Worm (Caenorhabditis elegans) whole organism, L4/young adult: Measurements from ENCODE around the gene unc-32.

Experiments used
- W03F9.2 ChIP-seq: fragments of 150-350 bp; optimal IDR thresholded peaks from 2 replicates; lab custom pipeline; 2014; ENCODE audit warnings: missing biosample characterization, missing genetic modification characterization
- dao-5 ChIP-seq: sonication (generic microtip); optimal IDR thresholded peaks from 2 replicates; lab custom pipeline; 2016; ENCODE audit warnings: missing genotype, missing genetic modification characterization, moderate library complexity, missing compliant biosample characterization
- him-1 ChIP-seq: sonication (generic microtip); optimal IDR thresholded peaks from 2 replicates; lab custom pipeline; 2016; ENCODE audit warnings: missing genotype, missing genetic modification reagents, missing genetic modification characterization, missing compliant biosample characterization

Gene unc-32

DNA sequence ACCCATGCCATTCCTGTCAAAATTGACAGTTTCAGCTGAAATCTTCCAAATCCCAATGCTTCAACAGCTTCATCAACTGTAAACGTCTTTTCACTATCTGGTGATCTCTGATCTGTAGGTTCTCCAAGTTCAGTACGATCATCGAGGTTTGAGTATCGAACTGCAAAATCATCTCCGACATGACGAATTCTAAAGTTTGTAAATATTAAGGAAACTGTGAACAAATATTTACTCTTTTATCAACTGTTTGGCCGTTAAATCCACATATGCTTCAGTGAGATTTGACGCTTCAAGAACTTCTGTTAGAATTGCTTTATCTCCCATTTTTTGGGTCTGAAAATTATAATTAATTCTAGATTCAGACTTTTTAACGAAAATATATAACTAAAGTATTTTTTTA lies 20.3 kb upstream of the unc-32 start, which contains the start of gene svop-1:
Gene svop-1, minus strand, starts transcription at position 339 of the 400 bp plus-strand sequence.
- TF ChIP-seq W03F9.2 (tag; lab: Kevin White, UChicago), result no peak
- TF ChIP-seq him-1, result no peak
- TF ChIP-seq dao-5 (tag; lab: Kevin White, UChicago), result no peak

DNA sequence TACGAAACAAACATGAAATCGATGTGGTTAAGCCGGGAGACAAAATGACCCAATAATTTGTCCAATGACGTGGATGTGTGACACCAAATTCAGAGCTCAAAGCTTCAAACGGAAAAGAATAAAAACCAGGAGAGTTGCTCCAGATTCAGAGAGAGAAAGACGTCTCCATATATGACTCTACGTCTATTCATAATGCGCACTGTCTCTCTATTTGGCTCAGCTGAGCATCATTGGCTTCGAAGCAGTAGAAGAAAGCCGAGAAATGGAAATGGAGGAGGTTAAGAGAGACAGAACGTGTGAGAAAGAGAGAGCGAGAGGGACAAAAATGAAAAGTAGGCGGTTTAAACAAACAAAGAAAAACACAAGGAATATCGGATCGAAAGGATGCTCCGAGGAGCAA lies 19.1 kb upstream of the unc-32 start:
- TF ChIP-seq him-1 (peak; percentile 2), W03F9.2 (tag; lab: Kevin White, UChicago) (no peak)

DNA sequence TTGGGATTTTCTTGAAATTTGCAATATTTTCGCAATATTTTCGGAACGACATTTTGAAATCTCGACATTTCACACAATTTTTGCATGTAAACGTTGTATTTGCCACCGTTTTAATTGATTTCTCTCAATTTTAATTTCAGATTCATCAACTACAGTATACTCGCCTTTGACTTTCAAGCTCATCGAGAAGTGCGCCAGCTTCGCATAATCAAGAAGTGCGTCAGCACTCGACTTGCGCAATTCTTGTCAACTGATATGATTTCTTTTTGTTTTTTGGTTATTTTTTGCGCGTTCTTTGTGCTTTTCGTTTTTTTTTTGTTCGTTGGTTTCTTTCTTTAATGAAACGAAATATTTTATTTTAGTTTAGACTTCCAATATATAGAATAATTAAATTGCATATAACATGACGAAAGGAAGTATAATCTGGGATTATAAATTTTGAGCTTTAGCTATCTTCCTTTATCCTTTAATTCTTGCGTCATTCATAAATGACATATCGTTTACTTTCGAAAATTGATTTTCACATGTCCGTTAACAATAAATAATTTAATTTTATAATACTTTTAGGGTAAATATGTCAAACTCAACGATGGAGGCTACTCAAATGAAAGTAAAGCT lies 18.1 kb upstream of the unc-32 start, which contains the start of gene famh-136:
Gene famh-136, plus strand, starts transcription at position 568 of the 618 bp plus-strand sequence.
- TF ChIP-seq dao-5 (tag; lab: Kevin White, UChicago) (no peak), him-1 (peak; percentile 50), W03F9.2 (tag; lab: Kevin White, UChicago) (peak; percentile 94)

DNA sequence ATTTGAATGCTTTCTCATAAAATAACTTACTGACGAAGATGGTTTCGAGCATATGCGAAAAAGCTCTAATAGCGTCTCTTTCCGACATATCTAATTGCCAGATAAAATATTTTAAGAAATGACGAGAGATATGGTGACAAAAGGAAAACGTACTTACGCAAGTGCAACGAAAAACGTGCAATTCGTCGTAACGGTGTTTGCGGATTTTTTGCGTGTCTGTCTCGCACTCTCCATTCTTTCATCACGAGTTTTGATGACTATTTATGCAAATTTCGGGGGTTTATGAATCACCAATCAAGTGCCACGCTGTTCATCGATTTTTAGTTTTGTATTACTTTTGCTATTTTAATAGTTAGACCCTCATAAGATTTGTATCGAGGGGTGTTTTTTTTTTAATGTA lies 16.5 kb upstream of the unc-32 start, which contains the start of gene ZK637.14:
Gene ZK637.14, minus strand, starts transcription at position 201 of the 400 bp plus-strand sequence.
- TF ChIP-seq him-1 (no peak), W03F9.2 (tag; lab: Kevin White, UChicago) (peak; percentile 53), dao-5 (tag; lab: Kevin White, UChicago) (no peak)

ce11 chrIII:8889931-8890330 lies 15.5 kb upstream of the unc-32 start, which contains the start of gene lnkn-1:
lnkn-1 (plus strand) TSS chrIII:8890231.
- TF ChIP-seq W03F9.2 (tag; lab: Kevin White, UChicago) (no peak), dao-5 (tag; lab: Kevin White, UChicago) (no peak), him-1 (no peak)

DNA sequence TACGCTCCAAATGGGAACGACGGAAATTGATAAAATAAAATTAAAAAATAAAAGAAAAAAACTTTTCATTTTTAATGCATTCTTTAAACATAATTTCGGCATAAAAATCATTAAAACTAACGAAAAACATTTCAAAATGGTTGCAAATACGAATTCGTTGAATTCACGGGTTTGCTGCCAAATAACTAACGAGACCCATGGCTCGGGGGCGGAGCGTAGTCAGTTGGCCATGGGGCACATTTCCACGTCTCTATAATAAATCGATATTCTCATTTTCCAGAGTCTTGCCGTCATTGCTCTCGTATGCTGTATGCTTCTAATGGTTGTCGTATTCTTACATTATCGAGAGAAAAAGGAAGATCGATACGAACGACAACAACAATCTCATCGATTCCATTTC lies 12.0 kb upstream of the unc-32 start, which contains the start of gene ZK637.4:
Gene ZK637.4, plus strand, starts transcription at position 301 of the 400 bp plus-strand sequence.
- TF ChIP-seq dao-5 (tag; lab: Kevin White, UChicago), result no peak
- no peak for TF ChIP-seq him-1
- no peak for TF ChIP-seq W03F9.2 (tag; lab: Kevin White, UChicago)

DNA sequence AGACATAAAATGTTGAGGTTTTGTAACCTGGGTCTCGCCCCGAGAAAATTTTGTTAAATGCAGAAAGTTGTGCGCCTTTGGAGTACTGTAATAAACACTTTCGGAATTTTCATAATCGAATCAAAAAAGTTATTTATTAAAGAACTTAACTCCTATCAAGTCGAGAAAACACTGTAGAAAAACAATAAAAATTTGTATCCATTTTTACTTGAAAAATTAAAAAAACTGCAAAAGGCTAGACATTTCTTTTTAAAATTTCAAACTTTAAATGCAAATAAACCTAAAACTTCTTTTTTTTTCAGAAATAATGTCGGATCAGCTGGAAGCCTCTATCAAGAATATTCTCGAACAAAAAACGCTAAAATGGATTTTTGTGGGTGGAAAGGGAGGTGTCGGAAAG lies 10.6 kb upstream of the unc-32 start, which contains the start of gene asna-1:
Gene asna-1, plus strand, starts transcription at position 301 of the 400 bp plus-strand sequence.
- TF ChIP-seq W03F9.2 (tag; lab: Kevin White, UChicago), result no peak
- no peak for TF ChIP-seq dao-5 (tag; lab: Kevin White, UChicago)
- no peak for TF ChIP-seq him-1

- TF ChIP-seq W03F9.2 (tag; lab: Kevin White, UChicago), result peak; percentile 65
- no peak for TF ChIP-seq dao-5 (tag; lab: Kevin White, UChicago)
Observed at ce11 chrIII:8899767-8900166, 5.6 kb upstream of the unc-32 start.

ce11 chrIII:8903263-8903662 lies 2.2 kb upstream of the unc-32 start:
- TF ChIP-seq W03F9.2 (tag; lab: Kevin White, UChicago), result no peak
- TF ChIP-seq dao-5 (tag; lab: Kevin White, UChicago), result no peak
- TF ChIP-seq him-1, result no peak

DNA sequence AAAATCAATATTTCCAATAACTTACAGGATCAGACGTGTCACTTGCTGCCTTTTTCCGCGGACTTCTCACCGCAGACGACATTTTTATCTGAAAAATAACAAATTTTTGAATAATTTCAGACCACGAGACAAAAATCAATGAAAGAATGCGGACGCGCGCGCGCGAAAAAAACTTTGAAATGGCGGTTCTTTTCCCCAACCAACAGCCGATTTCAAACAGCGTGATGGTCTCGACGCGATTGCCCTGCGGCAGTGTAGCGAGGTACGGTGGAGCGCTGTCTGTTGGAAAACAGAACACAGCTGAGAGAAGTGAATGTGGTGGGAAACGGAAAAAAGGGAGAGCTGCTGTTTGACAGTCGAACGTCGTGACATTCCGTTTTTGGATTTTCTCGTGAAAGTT lies 1.4 kb upstream of the unc-32 start, which contains the start of gene lin-9:
Gene lin-9, minus strand, starts transcription at position 88 of the 400 bp plus-strand sequence.
- TF ChIP-seq him-1 (peak; percentile 87), dao-5 (tag; lab: Kevin White, UChicago) (no peak), W03F9.2 (tag; lab: Kevin White, UChicago) (peak; percentile 97)

DNA sequence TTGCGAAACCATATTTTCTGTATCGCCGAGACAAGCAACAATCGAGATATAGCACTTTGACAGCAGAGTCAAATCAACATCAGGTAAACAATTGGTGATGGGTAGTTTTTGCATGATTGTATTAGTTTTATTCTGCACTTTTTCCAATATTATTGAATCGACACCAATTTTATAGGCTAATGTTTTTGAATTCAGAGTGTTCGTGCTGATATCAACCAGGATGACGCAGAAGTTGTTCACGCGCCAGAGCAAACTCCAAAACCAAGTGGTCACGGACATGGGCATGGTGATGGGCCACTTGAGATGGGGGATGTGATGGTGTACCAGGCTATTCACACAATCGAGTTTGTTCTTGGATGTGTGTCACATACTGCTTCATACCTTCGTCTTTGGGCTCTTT lies 4.7 kb downstream of the unc-32 start:
- no peak for TF ChIP-seq W03F9.2 (tag; lab: Kevin White, UChicago)
- TF ChIP-seq him-1, result no peak
- TF ChIP-seq dao-5 (tag; lab: Kevin White, UChicago), result no peak

DNA sequence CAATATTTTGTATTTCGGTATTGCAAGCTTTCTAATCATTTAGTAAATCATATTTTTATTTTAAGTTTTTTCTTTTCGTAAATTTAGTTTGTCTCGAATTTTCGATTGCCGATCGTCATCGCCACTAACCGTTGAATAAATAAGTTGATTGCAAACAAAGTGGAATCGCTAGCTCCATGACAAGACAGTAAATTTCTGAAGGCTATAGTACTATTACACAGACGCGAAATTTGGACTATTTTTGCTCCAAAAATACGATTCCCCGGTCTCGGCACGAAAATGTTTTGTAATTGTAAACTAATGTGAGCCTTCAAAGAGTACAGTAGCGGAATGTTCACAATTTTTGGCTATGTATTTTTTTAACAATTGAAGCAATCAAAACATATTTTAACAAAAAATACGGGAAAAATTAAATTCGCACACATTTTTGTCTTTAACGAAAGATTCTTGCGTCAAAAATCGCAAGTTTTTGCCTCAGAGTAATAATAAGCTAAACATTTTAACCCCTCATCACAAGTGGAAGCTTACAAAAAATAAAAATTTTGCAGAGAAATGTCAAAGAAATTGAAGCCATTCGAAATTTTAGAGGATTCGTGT lies 6.3 kb downstream of the unc-32 start, which contains the start of gene tpk-1:
Gene tpk-1, plus strand, starts transcription at position 547 of the 597 bp plus-strand sequence.
- TF ChIP-seq dao-5 (tag; lab: Kevin White, UChicago) (no peak), him-1 (peak; percentile 26), W03F9.2 (tag; lab: Kevin White, UChicago) (no peak)

ce11 chrIII:8913469-8913868 lies 8.1 kb downstream of the unc-32 start, which contains the start of gene trxr-2:
trxr-2 (plus strand) TSS chrIII:8913769.
- TF ChIP-seq dao-5 (tag; lab: Kevin White, UChicago) (no peak), him-1 (no peak), W03F9.2 (tag; lab: Kevin White, UChicago) (no peak)

DNA sequence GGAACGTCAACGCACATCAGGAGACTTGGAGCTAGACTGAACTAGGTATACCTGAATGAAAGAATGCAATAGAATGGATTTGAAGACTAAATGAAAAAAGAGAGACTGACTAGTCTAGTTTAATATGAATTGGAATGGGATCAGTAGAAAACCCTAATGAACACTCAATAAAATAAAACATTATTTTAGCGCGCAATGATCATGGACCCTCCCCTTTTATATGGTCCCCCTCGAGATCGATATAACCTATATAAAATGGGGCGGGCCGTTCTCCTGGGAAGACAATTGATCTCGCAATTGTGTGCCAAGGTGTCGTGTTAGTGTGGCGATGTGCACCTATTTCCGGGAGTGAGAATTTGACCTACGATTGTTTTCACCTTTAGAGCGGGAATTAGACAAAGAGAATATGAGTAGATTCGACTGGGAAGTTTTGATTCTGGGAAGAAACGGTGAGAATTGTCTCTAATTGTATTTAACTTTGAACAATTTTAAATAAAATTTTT lies 12.5 kb downstream of the unc-32 start, which contains the start of gene cdc-25.3:
Gene cdc-25.3, minus strand, starts transcription at position 51 of the 503 bp plus-strand sequence.
- TF ChIP-seq dao-5 (tag; lab: Kevin White, UChicago) (no peak), him-1 (no peak), W03F9.2 (tag; lab: Kevin White, UChicago) (no peak)
